Fruit fly (Drosophila melanogaster) whole organism, embryonic: ENCODE results near the gene CG34265.
A peak's percentile ranks its signal among the peaks of the same experiment; 100 is the strongest.

Source experiments
- C15 ChIP-seq: fragments of 200-800 bp; sonication (Bioruptor generic); IDR thresholded peaks from 3 replicates; pipeline ENCODE4 v1.3.6; 2022; ENCODE audit warnings: missing biosample characterization, missing genetic modification characterization
- CG14441 ChIP-seq: fragments of 200-800 bp; sonication (Bioruptor generic); IDR thresholded peaks from 2 replicates; pipeline ENCODE4 v1.3.6; 2022; ENCODE audit warnings: missing biosample characterization, missing genetic modification characterization
- CG15479 ChIP-seq: fragments of 200-800 bp; sonication (Bioruptor generic); optimal IDR thresholded peaks from 3 replicates; lab custom pipeline; 2019; ENCODE audit warnings: missing biosample characterization, mild to moderate bottlenecking, missing genetic modification characterization, moderate library complexity
- CG17385 ChIP-seq: fragments of 200-800 bp; sonication (Bioruptor generic); optimal IDR thresholded peaks from 3 replicates; lab custom pipeline; 2018; ENCODE audit warnings: missing biosample characterization, mild to moderate bottlenecking, missing genetic modification characterization
- CG30431 ChIP-seq: fragments of 200-800 bp; sonication (Bioruptor generic); optimal IDR thresholded peaks from 2 replicates; lab custom pipeline; 2017; ENCODE audit warnings: missing biosample characterization, missing genetic modification characterization
- CG31224 ChIP-seq: fragments of 200-800 bp; sonication (Bioruptor generic); IDR thresholded peaks from 2 replicates; pipeline ENCODE4 v1.3.6; 2022; ENCODE audit warnings: missing biosample characterization, missing genetic modification characterization
- CG31388 ChIP-seq: fragments of 200-800 bp; sonication (Bioruptor generic); optimal IDR thresholded peaks from 2 replicates; lab custom pipeline; 2016; ENCODE audit warnings: missing biosample characterization, missing genetic modification characterization
- CG4328 ChIP-seq: fragments of 200-800 bp; sonication (Bioruptor generic); optimal IDR thresholded peaks from 3 replicates; lab custom pipeline; 2017; ENCODE audit warnings: missing biosample characterization, missing genetic modification reagents, missing genetic modification characterization
- CG43689 ChIP-seq: fragments of 200-800 bp; sonication (Bioruptor generic); IDR thresholded peaks from 2 replicates; pipeline ENCODE4 v1.3.6; 2022; ENCODE audit warnings: missing biosample characterization, missing genetic modification characterization
- CG4707 ChIP-seq: fragments of 200-800 bp; sonication (Bioruptor generic); optimal IDR thresholded peaks from 2 replicates; lab custom pipeline; 2018; ENCODE audit warnings: missing biosample characterization, mild to moderate bottlenecking, missing genetic modification characterization, moderate library complexity
- CG6765 ChIP-seq: fragments of 200-800 bp; sonication (Bioruptor generic); optimal IDR thresholded peaks from 3 replicates; lab custom pipeline; 2017; ENCODE audit warnings: missing biosample characterization, mild to moderate bottlenecking, missing genetic modification characterization
- CG6791 ChIP-seq: fragments of 200-800 bp; sonication (Bioruptor generic); IDR thresholded peaks from 3 replicates; pipeline ENCODE4 v1.3.6; 2022; ENCODE audit warnings: missing biosample characterization, missing genetic modification characterization; ENCODE audit not compliant: partially characterized antibody
- CG6813 ChIP-seq: fragments of 200-800 bp; sonication (Bioruptor generic); optimal IDR thresholded peaks from 2 replicates; lab custom pipeline; 2017; ENCODE audit warnings: missing biosample characterization, missing genetic modification characterization, mild to moderate bottlenecking, moderate library complexity, missing genetic modification reagents
- CG6854 ChIP-seq: fragments of 200-800 bp; sonication (Bioruptor generic); optimal IDR thresholded peaks from 3 replicates; lab custom pipeline; 2017; ENCODE audit warnings: missing biosample characterization, mild to moderate bottlenecking, missing genetic modification characterization
- CG7556 ChIP-seq: fragments of 200-800 bp; sonication (Bioruptor generic); optimal IDR thresholded peaks from 2 replicates; lab custom pipeline; 2017; ENCODE audit warnings: missing biosample characterization, mild to moderate bottlenecking, missing genetic modification characterization
- CG9215 ChIP-seq: fragments of 200-800 bp; sonication (Bioruptor generic); IDR thresholded peaks from 2 replicates; pipeline ENCODE4 v1.3.6; 2022; ENCODE audit warnings: missing biosample characterization, missing genetic modification characterization
- CG9609 ChIP-seq: fragments of 200-800 bp; sonication (Bioruptor generic); optimal IDR thresholded peaks from 3 replicates; lab custom pipeline; 2016; ENCODE audit warnings: missing biosample characterization, missing genetic modification characterization
- CG9727 ChIP-seq: fragments of 200-800 bp; sonication (Bioruptor generic); optimal IDR thresholded peaks from 3 replicates; lab custom pipeline; 2017; ENCODE audit warnings: missing biosample characterization, mild to moderate bottlenecking, missing genetic modification characterization
- CG9817 ChIP-seq: fragments of 200-800 bp; sonication (Bioruptor generic); optimal IDR thresholded peaks from 2 replicates; lab custom pipeline; 2018; ENCODE audit warnings: missing biosample characterization, mild to moderate bottlenecking, missing genetic modification characterization, moderate library complexity
- Camta ChIP-seq: fragments of 200-800 bp; sonication (Bioruptor generic); optimal IDR thresholded peaks from 2 replicates; lab custom pipeline; 2016; ENCODE audit warnings: missing biosample characterization, missing genetic modification characterization
- Dref ChIP-seq: fragments of 200-800 bp; sonication (Bioruptor generic); IDR thresholded peaks from 2 replicates; pipeline ENCODE4 v1.3.6; 2022; ENCODE audit warnings: missing biosample characterization, missing genetic modification characterization
- E2f1 ChIP-seq: fragments of 200-800 bp; sonication (Bioruptor generic); IDR thresholded peaks from 2 replicates; pipeline ENCODE4 v1.3.6; 2022; ENCODE audit warnings: missing biosample characterization, missing genetic modification characterization
- Ets65A ChIP-seq: fragments of 200-800 bp; sonication (Bioruptor generic); peaks from one replicate; lab custom pipeline; 2016; ENCODE audit warnings: missing biosample characterization, missing genetic modification characterization
- Fer1 ChIP-seq: fragments of 200-800 bp; sonication (Bioruptor generic); optimal IDR thresholded peaks from 2 replicates; lab custom pipeline; 2017; ENCODE audit warnings: missing biosample characterization, mild to moderate bottlenecking, missing genetic modification characterization
- GATAe ChIP-seq: fragments of 200-800 bp; sonication (Bioruptor generic); conservative IDR thresholded peaks from 2 replicates; pipeline ENCODE4 v1.3.6; 2022; ENCODE audit warnings: missing biosample characterization, missing genetic modification characterization
- HLH3B ChIP-seq: fragments of 200-800 bp; sonication (Bioruptor generic); IDR thresholded peaks from 2 replicates; pipeline ENCODE4 v1.3.6; 2022; ENCODE audit warnings: missing biosample characterization, missing genetic modification characterization
- HmgZ ChIP-seq: fragments of 200-800 bp; sonication (Bioruptor generic); optimal IDR thresholded peaks from 2 replicates; lab custom pipeline; 2018; ENCODE audit warnings: missing biosample characterization, mild to moderate bottlenecking, missing genetic modification characterization
- Lim3 ChIP-seq: fragments of 200-800 bp; sonication (Bioruptor generic); IDR thresholded peaks from 2 replicates; pipeline ENCODE4 v1.3.6; 2022; ENCODE audit warnings: missing biosample characterization, missing genetic modification characterization
- Mad ChIP-seq: fragments of 200-800 bp; sonication (Bioruptor generic); optimal IDR thresholded peaks from 2 replicates; lab custom pipeline; 2016; ENCODE audit warnings: missing biosample characterization, missing genetic modification characterization
- Mrtf ChIP-seq: fragments of 200-800 bp; sonication (Bioruptor generic); IDR thresholded peaks from 3 replicates; pipeline ENCODE4 v1.3.6; 2022; ENCODE audit warnings: missing biosample characterization, missing genetic modification characterization
- NC2β ChIP-seq: fragments of 200-800 bp; sonication (Bioruptor generic); optimal IDR thresholded peaks from 2 replicates; lab custom pipeline; 2016; ENCODE audit warnings: missing biosample characterization, missing genetic modification characterization
- Ptx1 ChIP-seq: fragments of 200-800 bp; sonication (Bioruptor generic); IDR thresholded peaks from 2 replicates; pipeline ENCODE4 v1.3.6; 2022; ENCODE audit warnings: missing biosample characterization, missing genetic modification characterization
- Sin3A ChIP-seq: fragments of >200 bp; optimal IDR thresholded peaks from 2 replicates; lab custom pipeline; 2018
- Usf ChIP-seq: fragments of 200-800 bp; sonication (Bioruptor generic); optimal IDR thresholded peaks from 2 replicates; lab custom pipeline; 2017; ENCODE audit warnings: missing genotype, missing biosample characterization, missing genetic modification characterization
- aop ChIP-seq: fragments of 200-800 bp; sonication (Bioruptor generic); IDR thresholded peaks from 2 replicates; pipeline ENCODE4 v1.3.6; 2022; ENCODE audit warnings: missing biosample characterization, missing genetic modification characterization
- ara ChIP-seq: fragments of 200-800 bp; sonication (Bioruptor generic); IDR thresholded peaks from 2 replicates; pipeline ENCODE4 v1.3.6; 2022; ENCODE audit warnings: missing biosample characterization, missing genetic modification characterization
- bowl ChIP-seq: fragments of 200-800 bp; sonication (Bioruptor generic); IDR thresholded peaks from 2 replicates; pipeline ENCODE4 v1.3.6; 2022; ENCODE audit warnings: missing biosample characterization, missing genetic modification characterization
- chinmo ChIP-seq: fragments of 200-800 bp; sonication (Bioruptor generic); IDR thresholded peaks from 4 replicates; pipeline ENCODE4 v1.3.6; 2022; ENCODE audit warnings: missing biosample characterization, missing genetic modification characterization; ENCODE audit not compliant: partially characterized antibody
- danr ChIP-seq: fragments of 200-800 bp; sonication (Bioruptor generic); IDR thresholded peaks from 2 replicates; pipeline ENCODE4 v1.3.6; 2022; ENCODE audit warnings: missing biosample characterization, missing genetic modification characterization
- dysf ChIP-seq: fragments of 200-800 bp; sonication (Bioruptor generic); IDR thresholded peaks from 3 replicates; pipeline ENCODE4 v1.3.6; 2022; ENCODE audit warnings: missing biosample characterization, missing genetic modification characterization
- emc ChIP-seq: fragments of 200-800 bp; sonication (Bioruptor generic); optimal IDR thresholded peaks from 2 replicates; lab custom pipeline; 2016; ENCODE audit warnings: missing biosample characterization, missing genetic modification characterization
- fd3F ChIP-seq: fragments of 200-800 bp; sonication (Bioruptor generic); optimal IDR thresholded peaks from 2 replicates; lab custom pipeline; 2018; ENCODE audit warnings: missing biosample characterization, mild to moderate bottlenecking, missing genetic modification characterization, moderate library complexity
- fru ChIP-seq: fragments of >200 bp; optimal IDR thresholded peaks from 2 replicates; lab custom pipeline; 2017
- jumu ChIP-seq: fragments of 200-800 bp; sonication (Bioruptor generic); optimal IDR thresholded peaks from 3 replicates; lab custom pipeline; 2016; ENCODE audit warnings: missing biosample characterization, missing genetic modification characterization
- lab ChIP-seq: fragments of 200-800 bp; sonication (Bioruptor generic); optimal IDR thresholded peaks from 3 replicates; lab custom pipeline; 2017; ENCODE audit warnings: missing biosample characterization, missing genetic modification characterization, mild to moderate bottlenecking, moderate library complexity, missing genetic modification reagents
- mirr ChIP-seq: fragments of 200-800 bp; sonication (Bioruptor generic); optimal IDR thresholded peaks from 3 replicates; lab custom pipeline; 2018; ENCODE audit warnings: missing biosample characterization, mild to moderate bottlenecking, missing genetic modification characterization
- nerfin-2 ChIP-seq: fragments of 200-800 bp; sonication (Bioruptor generic); IDR thresholded peaks from 2 replicates; pipeline ENCODE4 v1.3.6; 2022; ENCODE audit warnings: missing biosample characterization, missing genetic modification characterization; ENCODE audit not compliant: partially characterized antibody
- pb ChIP-seq: fragments of 200-800 bp; sonication (Bioruptor generic); optimal IDR thresholded peaks from 3 replicates; lab custom pipeline; 2016; ENCODE audit warnings: missing biosample characterization, missing genetic modification characterization
- pum ChIP-seq: fragments of 200-800 bp; sonication (Bioruptor generic); optimal IDR thresholded peaks from 2 replicates; lab custom pipeline; 2016; ENCODE audit warnings: missing biosample characterization, missing genetic modification characterization
- pzg ChIP-seq: fragments of 200-800 bp; sonication (Bioruptor generic); optimal IDR thresholded peaks from 3 replicates; lab custom pipeline; 2018; ENCODE audit warnings: missing biosample characterization, mild to moderate bottlenecking, missing genetic modification characterization, moderate library complexity
- tll ChIP-seq, 2 experiments: fragments of 200-800 bp in 1 of 2; fragments of >200 bp in 1 of 2; sonication (Bioruptor generic) in 1 of 2; optimal IDR thresholded peaks; 2 replicates each; lab custom pipeline; 2017 to 2019; ENCODE audit warnings: missing biosample characterization in 2 of 2, missing genetic modification characterization in 2 of 2, mild to moderate bottlenecking in 1 of 2, moderate library complexity in 1 of 2
- tna ChIP-seq: fragments of 200-800 bp; sonication (Bioruptor generic); IDR thresholded peaks from 2 replicates; pipeline ENCODE4 v1.3.6; 2022; ENCODE audit warnings: missing biosample characterization, missing genetic modification characterization; ENCODE audit not compliant: partially characterized antibody
- vvl ChIP-seq: fragments of 200-800 bp; sonication (Bioruptor generic); IDR thresholded peaks from 2 replicates; pipeline ENCODE4 v1.3.6; 2022; ENCODE audit warnings: missing biosample characterization, missing genetic modification characterization

CG34265 gene

DNA sequence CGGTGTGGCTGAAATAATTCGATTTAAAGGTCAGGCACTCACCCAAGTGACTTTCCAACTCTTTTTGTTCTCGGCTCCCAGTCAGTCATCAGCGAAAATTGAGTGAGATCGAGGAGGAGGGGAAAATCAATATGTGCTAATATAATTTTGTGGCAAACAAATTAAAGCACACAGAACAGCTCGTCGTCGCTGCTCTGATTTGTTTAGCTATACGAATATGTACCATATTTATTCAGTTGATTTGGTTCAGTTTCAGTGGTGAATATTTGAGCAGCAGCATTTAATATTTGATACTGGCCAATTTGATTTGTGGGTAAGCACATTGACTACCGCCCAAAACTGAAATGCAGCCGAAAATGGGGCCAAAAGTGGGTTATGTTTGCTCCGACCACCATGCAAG is 37.2 kb downstream of the CG34265 start (continued):
- TF ChIP-seq mirr (GFP tag; lab: Kevin White, UChicago) (no peak), Usf (GFP tag; lab: Kevin White, UChicago) (no peak), CG14441 (GFP tag; lab: Robert Waterston, UW) (no peak), Ets65A (no peak), CG31224 (GFP tag; lab: Robert Waterston, UW) (no peak), lab (GFP tag; lab: Kevin White, UChicago) (peak; percentile 77), CG6813 (GFP tag; lab: Kevin White, UChicago) (peak; percentile 67), HmgZ (tag; lab: Kevin White, UChicago) (peak; percentile 28), CG6765 (no peak), CG9609 (GFP tag; lab: Kevin White, UChicago) (no peak), Lim3 (GFP tag; lab: Robert Waterston, UW) (no peak), CG15479 (no peak), GATAe (GFP tag; lab: Robert Waterston, UW) (no peak), nerfin-2 (GFP tag; lab: Robert Waterston, UW) (no peak), Dref (GFP tag; lab: Robert Waterston, UW) (no peak), E2f1 (GFP tag; lab: Robert Waterston, UW) (no peak), aop (GFP tag; lab: Robert Waterston, UW) (no peak), CG4707 (GFP tag; lab: Kevin White, UChicago) (peak; percentile 34), NC2β (GFP tag; lab: Kevin White, UChicago) (peak; percentile 45), dysf (GFP tag; lab: Robert Waterston, UW) (no peak), tll (GFP tag; optimal IDR thresholded peaks at IDR 0.05; lab: Kevin White, UChicago) (no peak), Ptx1 (no peak), vvl (peak; percentile 51; the same call in 1 of the 2 replicates), CG7556 (GFP tag; lab: Kevin White, UChicago) (no peak), fd3F (GFP tag; lab: Kevin White, UChicago) (peak; percentile 42), fru (lab: Kevin White, UChicago) (no peak), Mrtf (no peak), CG4328 (GFP tag; lab: Kevin White, UChicago) (no peak), chinmo (no peak), CG30431 (GFP tag; lab: Kevin White, UChicago) (peak; percentile 15), HLH3B (GFP tag; lab: Robert Waterston, UW) (no peak), bowl (GFP tag; lab: Robert Waterston, UW) (no peak), CG6854 (no peak), danr (GFP tag; lab: Robert Waterston, UW) (no peak), CG31388 (GFP tag; lab: Kevin White, UChicago) (peak; percentile 22), tna (no peak), C15 (GFP tag; lab: Robert Waterston, UW) (no peak), Fer1 (GFP tag; lab: Kevin White, UChicago) (no peak), CG9727 (peak; percentile 44), pum (GFP tag; lab: Kevin White, UChicago) (no peak), Mad (no peak), CG9817 (tag; lab: Kevin White, UChicago) (no peak), Sin3A (lab: Kevin White, UChicago) (no peak), CG17385 (GFP tag; lab: Kevin White, UChicago) (no peak), CG9215 (GFP tag; lab: Robert Waterston, UW) (no peak), CG43689 (GFP tag; lab: Robert Waterston, UW) (no peak), ara (GFP tag; lab: Robert Waterston, UW) (0 out of 2 replicates have a peak, but pooled peaks have one; percentile 20), pb (GFP tag; lab: Kevin White, UChicago) (no peak), emc (GFP tag; lab: Kevin White, UChicago) (no peak), pzg (no peak), jumu (no peak), Camta (peak; percentile 26), CG6791 (GFP tag; lab: Robert Waterston, UW) (no peak)
